Worm (Caenorhabditis elegans): ENCODE data around the gene F10E7.2.

- TF ChIP-seq tra-4 (tag; optimal IDR thresholded peaks at IDR 0.05): no peak
- no peak for TF ChIP-seq flt-1 (GFP tag; IDR thresholded peaks at IDR 0.05)
- no peak for TF ChIP-seq ama-1 (optimal IDR thresholded peaks at IDR 0.05)
- no peak for TF ChIP-seq hmg-4 (GFP tag; optimal IDR thresholded peaks at IDR 0.05)
These were observed 12.1 kb upstream of the F10E7.2 start, which contains the start of gene F10E7.9 for ce11 chrII:7109956-7110355.

Data from whole organism, early embryonic.